Fruit fly (Drosophila melanogaster) whole organism, adult: Measurements from ENCODE around the gene CG17819.

Source experiments
- CG12768 ChIP-seq: fragments of 200-800 bp; sonication (Bioruptor generic); optimal IDR thresholded peaks from 2 replicates; lab custom pipeline; 2017; ENCODE audit warnings: missing biosample characterization, missing genetic modification characterization, mild to moderate bottlenecking, moderate library complexity, missing genetic modification reagents
- CG14711 ChIP-seq: fragments of 200-800 bp; sonication (Bioruptor generic); optimal IDR thresholded peaks from 2 replicates; lab custom pipeline; 2018; ENCODE audit warnings: missing biosample characterization, mild to moderate bottlenecking, missing genetic modification characterization, moderate library complexity
- CG1620 ChIP-seq: fragments of 200-800 bp; sonication (Bioruptor generic); optimal IDR thresholded peaks from 2 replicates; lab custom pipeline; 2016; ENCODE audit warnings: missing biosample characterization, missing genetic modification characterization
- CG5204 ChIP-seq: fragments of 200-800 bp; sonication (Bioruptor generic); optimal IDR thresholded peaks from 2 replicates; lab custom pipeline; 2016; ENCODE audit warnings: missing biosample characterization, missing genetic modification characterization
- CG7045 ChIP-seq: fragments of 200-800 bp; sonication (Bioruptor generic); optimal IDR thresholded peaks from 2 replicates; lab custom pipeline; 2017; ENCODE audit warnings: missing biosample characterization, mild to moderate bottlenecking, missing genetic modification characterization
- Crg-1 ChIP-seq: fragments of 200-800 bp; sonication (Bioruptor generic); optimal IDR thresholded peaks from 2 replicates; lab custom pipeline; 2016; ENCODE audit warnings: missing biosample characterization, missing genetic modification characterization
- Hr96 ChIP-seq: fragments of 200-800 bp; sonication (Bioruptor generic); optimal IDR thresholded peaks from 2 replicates; lab custom pipeline; 2016; ENCODE audit warnings: missing biosample characterization, missing genetic modification characterization
- cic ChIP-seq: fragments of 200-800 bp; sonication (Bioruptor generic); optimal IDR thresholded peaks from 2 replicates; lab custom pipeline; 2017; ENCODE audit warnings: missing biosample characterization, mild to moderate bottlenecking, missing genetic modification characterization, moderate library complexity
- cnc ChIP-seq, 2 experiments: fragments of >200 bp; optimal IDR thresholded peaks; 2 replicates each; lab custom pipeline; 2017
- kay ChIP-seq: fragments of 200-800 bp; sonication (Bioruptor generic); peaks from one replicate; lab custom pipeline; 2016; ENCODE audit warnings: missing biosample characterization, missing genetic modification characterization, borderline replicate concordance
- tj ChIP-seq: fragments of 200-800 bp; sonication (Bioruptor generic); optimal IDR thresholded peaks from 3 replicates; lab custom pipeline; 2017; ENCODE audit warnings: missing biosample characterization, mild to moderate bottlenecking, missing genetic modification characterization, moderate library complexity

DNA sequence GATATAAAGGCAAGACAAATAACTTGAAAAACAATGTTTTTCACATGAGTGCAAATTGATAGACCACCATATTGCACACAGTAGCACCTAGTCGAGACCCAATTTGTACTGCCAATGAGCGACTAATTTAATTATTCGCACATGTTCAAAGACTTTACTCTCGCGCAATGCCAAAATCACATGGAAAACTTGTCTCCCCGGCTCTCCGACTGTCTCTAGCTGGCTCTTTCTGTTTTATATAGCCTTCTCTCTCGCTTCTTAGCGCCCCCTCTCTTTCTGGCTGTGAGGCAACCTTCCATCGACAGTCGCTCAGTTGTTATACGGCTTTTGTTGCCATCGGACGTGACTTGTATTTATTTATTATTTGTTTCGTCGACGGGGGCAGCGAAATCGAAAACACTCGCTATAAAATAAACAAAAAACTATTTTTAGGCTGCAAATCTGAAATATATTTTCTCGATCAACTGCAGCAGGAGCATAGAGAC is 10.3 kb downstream of the CG17819 start, which contains the start of gene CG6656:
- no peak for TF ChIP-seq cnc (optimal IDR thresholded peaks at IDR 0.05; lab: Kevin White, UChicago)
- TF ChIP-seq Hr96 (GFP tag; lab: Kevin White, UChicago) = peak; percentile 58
- TF ChIP-seq cic (GFP tag; lab: Kevin White, UChicago) = peak; percentile 9
- no peak for TF ChIP-seq CG1620
- TF ChIP-seq CG14711 (tag; lab: Kevin White, UChicago) = peak; percentile 28
- TF ChIP-seq CG7045 (GFP tag; lab: Kevin White, UChicago) = peak; percentile 17
- TF ChIP-seq kay (GFP tag; lab: Kevin White, UChicago) = no peak
- peak; percentile 22 for TF ChIP-seq CG12768 (GFP tag; lab: Kevin White, UChicago)
- no peak for TF ChIP-seq tj (GFP tag; lab: Kevin White, UChicago)
- TF ChIP-seq Crg-1 (GFP tag; lab: Kevin White, UChicago) = no peak
- no peak for TF ChIP-seq CG5204
